ENCODE assay signal across 5 fruit fly cellular contexts in genomic region chr3L:11819639-11820456, dm6.
TF ChIP-seq lines count a peak whose summit lies in the region.

No protein-coding gene starts in this region.

TF ChIP-seq in whole organism, adult, 20 proteins besides CTCF, POLR2A, EP300 and RAD21 (continued from another document):
- TF ChIP-seq CG11617 (GFP tag; optimal IDR thresholded peaks at IDR 0.05; lab: Kevin White, UChicago) (peak; percentile 37), kay (GFP tag; lab: Kevin White, UChicago; ENCODE audit: borderline replicate concordance) (peak; percentile 99)

TF ChIP-seq in whole organism, embryonic, 481 proteins besides CTCF, POLR2A, EP300 and RAD21 (continued from another document and continues in another):
- TF ChIP-seq wek (GFP tag; optimal IDR thresholded peaks at IDR 0.05; lab: Kevin White, UChicago), result peak; percentile 18
- TF ChIP-seq CG8388 (GFP tag; optimal IDR thresholded peaks at IDR 0.05; lab: Kevin White, UChicago), result peak; percentile 100
- TF ChIP-seq bsh (GFP tag; optimal IDR thresholded peaks at IDR 0.05; lab: Kevin White, UChicago), result peak; percentile 34 to 42
- peak; percentile 37 for TF ChIP-seq lab (GFP tag; optimal IDR thresholded peaks at IDR 0.05; lab: Kevin White, UChicago)
- peak; percentile 16 for TF ChIP-seq oc (tag; optimal IDR thresholded peaks at IDR 0.05; lab: Kevin White, UChicago)
- no peak for TF ChIP-seq CG13775 (GFP tag; optimal IDR thresholded peaks at IDR 0.05; lab: Kevin White, UChicago)
- peak; percentile 79 for TF ChIP-seq Med (GFP tag; lab: Kevin White, UChicago)
- no peak for TF ChIP-seq wor (GFP tag; IDR thresholded peaks at IDR 0.05; lab: Robert Waterston, UW)
- no peak for TF ChIP-seq CG2678 (tag; optimal IDR thresholded peaks at IDR 0.05; lab: Kevin White, UChicago)
- TF ChIP-seq CG7372 (GFP tag; IDR thresholded peaks at IDR 0.05; lab: Robert Waterston, UW), result 0 out of 2 replicates have a peak, but pooled peaks have one; percentile 28
- no peak for TF ChIP-seq cas (GFP tag; IDR thresholded peaks at IDR 0.05; lab: Robert Waterston, UW)
- TF ChIP-seq tll (GFP tag; optimal IDR thresholded peaks at IDR 0.05; lab: Kevin White, UChicago), result no peak
- TF ChIP-seq Antp (GFP tag; optimal IDR thresholded peaks at IDR 0.05; lab: Kevin White, UChicago), result peak; percentile 15
- no peak for TF ChIP-seq D19B (GFP tag; optimal IDR thresholded peaks at IDR 0.05; lab: Kevin White, UChicago)
- no peak for TF ChIP-seq CG7963 (GFP tag; IDR thresholded peaks at IDR 0.05; lab: Robert Waterston, UW; ENCODE audit: partially characterized antibody)
- TF ChIP-seq Vsx1 (GFP tag; optimal IDR thresholded peaks at IDR 0.05; lab: Kevin White, UChicago), result peak; percentile 73
- TF ChIP-seq Kr (GFP tag; optimal IDR thresholded peaks at IDR 0.05; lab: Kevin White, UChicago), result no peak
- peak; percentile 53 for TF ChIP-seq grau (tag; optimal IDR thresholded peaks at IDR 0.05; lab: Kevin White, UChicago)
- TF ChIP-seq jing (GFP tag; optimal IDR thresholded peaks at IDR 0.05; lab: Kevin White, UChicago), result no peak
- TF ChIP-seq gce (GFP tag; IDR thresholded peaks at IDR 0.05; lab: Robert Waterston, UW), result peak; percentile 58; the same call in 1 of the 3 replicates
- TF ChIP-seq Xbp1 (GFP tag; optimal IDR thresholded peaks at IDR 0.05; lab: Kevin White, UChicago), result peak; percentile 42
- TF ChIP-seq sc (optimal IDR thresholded peaks at IDR 0.05; lab: Kevin White, UChicago), result no peak
- no peak for TF ChIP-seq sc (GFP tag; optimal IDR thresholded peaks at IDR 0.05; lab: Kevin White, UChicago)
- TF ChIP-seq gro (GFP tag; optimal IDR thresholded peaks at IDR 0.05; lab: Kevin White, UChicago), result no peak
- peak; percentile 4 for TF ChIP-seq tin (GFP tag; optimal IDR thresholded peaks at IDR 0.05; lab: Kevin White, UChicago)
- TF ChIP-seq inv (GFP tag; IDR thresholded peaks at IDR 0.05; lab: Robert Waterston, UW; ENCODE audit: partially characterized antibody), result no peak
- TF ChIP-seq CG11560 (tag; IDR thresholded peaks at IDR 0.05; lab: Robert Waterston, UW), result no peak
- TF ChIP-seq HHEX (GFP tag; optimal IDR thresholded peaks at IDR 0.05; lab: Kevin White, UChicago), result peak; percentile 0
- TF ChIP-seq dmrt11E (tag; optimal IDR thresholded peaks at IDR 0.05; lab: Kevin White, UChicago), result no peak
- TF ChIP-seq ara (GFP tag; IDR thresholded peaks at IDR 0.05; lab: Robert Waterston, UW), result no peak
- TF ChIP-seq row (GFP tag; IDR thresholded peaks at IDR 0.05; lab: Robert Waterston, UW), result peak; percentile 78
- TF ChIP-seq bowl (GFP tag; IDR thresholded peaks at IDR 0.05; lab: Robert Waterston, UW), result no peak
- no peak for TF ChIP-seq esg (GFP tag; conservative IDR thresholded peaks at IDR 0.05; lab: Robert Waterston, UW)

TF ChIP-seq in whole organism, prepupa, 60 proteins besides CTCF, POLR2A, EP300 and RAD21 (continued from another document and continues in another):
- TF ChIP-seq vri (GFP tag; optimal IDR thresholded peaks at IDR 0.05; lab: Kevin White, UChicago) (peak; percentile 59), acj6 (GFP tag; optimal IDR thresholded peaks at IDR 0.05; lab: Kevin White, UChicago) (peak; percentile 24), CG10669 (GFP tag; optimal IDR thresholded peaks at IDR 0.05; lab: Kevin White, UChicago) (no peak), eg (GFP tag; IDR thresholded peaks at IDR 0.05; lab: Robert Waterston, UW) (peak; percentile 61; the same call in 2 of the 3 replicates), esn (GFP tag; optimal IDR thresholded peaks at IDR 0.05; lab: Kevin White, UChicago) (peak; percentile 57), Gug (GFP tag; IDR thresholded peaks at IDR 0.05; lab: Robert Waterston, UW) (no peak), fkh (GFP tag; optimal IDR thresholded peaks at IDR 0.05; lab: Kevin White, UChicago) (no peak), Ets96B (tag; optimal IDR thresholded peaks at IDR 0.05; lab: Kevin White, UChicago) (peak; percentile 5), achi (GFP tag; optimal IDR thresholded peaks at IDR 0.05; lab: Kevin White, UChicago) (peak; percentile 38), Eip75B (GFP tag; optimal IDR thresholded peaks at IDR 0.05; lab: Kevin White, UChicago) (no peak), Hr39 (GFP tag; optimal IDR thresholded peaks at IDR 0.05; lab: Kevin White, UChicago) (peak; percentile 38), CG9139 (GFP tag; optimal IDR thresholded peaks at IDR 0.05; lab: Kevin White, UChicago) (no peak), salr (GFP tag; optimal IDR thresholded peaks at IDR 0.05; lab: Kevin White, UChicago) (no peak), Eip78C (GFP tag; lab: Kevin White, UChicago) (peak; percentile 64), CG8632 (GFP tag; optimal IDR thresholded peaks at IDR 0.05; lab: Kevin White, UChicago) (peak; percentile 6), dac (GFP tag; optimal IDR thresholded peaks at IDR 0.05; lab: Kevin White, UChicago) (no peak), Met (GFP tag; optimal IDR thresholded peaks at IDR 0.05; lab: Kevin White, UChicago) (no peak), Lpt (GFP tag; optimal IDR thresholded peaks at IDR 0.05; lab: Kevin White, UChicago) (peak; percentile 25), Hr4 (GFP tag; optimal IDR thresholded peaks at IDR 0.05; lab: Kevin White, UChicago) (peak; percentile 43), lz (GFP tag; optimal IDR thresholded peaks at IDR 0.05; lab: Kevin White, UChicago) (peak; percentile 38), Sox15 (GFP tag; optimal IDR thresholded peaks at IDR 0.05; lab: Kevin White, UChicago) (no peak), topi (GFP tag; optimal IDR thresholded peaks at IDR 0.05; lab: Kevin White, UChicago) (peak; percentile 3), CG8319 (GFP tag; optimal IDR thresholded peaks at IDR 0.05; lab: Kevin White, UChicago) (no peak), cyc (GFP tag; optimal IDR thresholded peaks at IDR 0.05; lab: Kevin White, UChicago) (no peak), CG1621 (tag; optimal IDR thresholded peaks at IDR 0.05; lab: Kevin White, UChicago) (no peak), CG11762 (GFP tag; optimal IDR thresholded peaks at IDR 0.05; lab: Kevin White, UChicago; ENCODE audit: insufficient read depth) (peak; percentile 4), dsx (GFP tag; optimal IDR thresholded peaks at IDR 0.05; lab: Kevin White, UChicago; ENCODE audit: poor library complexity, severe bottlenecking) (no peak), ss (GFP tag; optimal IDR thresholded peaks at IDR 0.05; lab: Kevin White, UChicago) (no peak), Smox (GFP tag; optimal IDR thresholded peaks at IDR 0.05; lab: Kevin White, UChicago) (peak; percentile 40), CG4318 (GFP tag; optimal IDR thresholded peaks at IDR 0.05; lab: Kevin White, UChicago) (no peak), CG6808 (GFP tag; optimal IDR thresholded peaks at IDR 0.05; lab: Kevin White, UChicago) (peak; percentile 57), net (GFP tag; optimal IDR thresholded peaks at IDR 0.05; lab: Kevin White, UChicago) (peak; percentile 58), fd85E (GFP tag; optimal IDR thresholded peaks at IDR 0.05; lab: Kevin White, UChicago) (peak; percentile 30), pdm3 (GFP tag; optimal IDR thresholded peaks at IDR 0.05; lab: Kevin White, UChicago) (peak; percentile 43)

TF ChIP-seq in whole organism, pupa, 21 proteins besides CTCF, POLR2A, EP300 and RAD21 (continued from another document):
- no peak for TF ChIP-seq CG8301 (tag; optimal IDR thresholded peaks at IDR 0.05; lab: Kevin White, UChicago)

TF ChIP-seq in whole organism, wandering third instar larva, 38 proteins besides CTCF, POLR2A, EP300 and RAD21 (continued from another document):
- TF ChIP-seq CG32264 (GFP tag; optimal IDR thresholded peaks at IDR 0.05; lab: Kevin White, UChicago) (no peak), Rel (GFP tag; optimal IDR thresholded peaks at IDR 0.05; lab: Kevin White, UChicago) (no peak), Rel (tag; optimal IDR thresholded peaks at IDR 0.05; lab: Kevin White, UChicago) (no peak), jim (GFP tag; optimal IDR thresholded peaks at IDR 0.05; lab: Kevin White, UChicago) (no peak), Dif (GFP tag; optimal IDR thresholded peaks at IDR 0.05; lab: Kevin White, UChicago; ENCODE audit: partially characterized antibody) (peak; percentile 88), rgr (GFP tag; optimal IDR thresholded peaks at IDR 0.05; lab: Kevin White, UChicago) (peak; percentile 21), fru (GFP tag; optimal IDR thresholded peaks at IDR 0.05; lab: Kevin White, UChicago) (peak; percentile 55), dsf (GFP tag; optimal IDR thresholded peaks at IDR 0.05; lab: Kevin White, UChicago; ENCODE audit: borderline replicate concordance) (no peak), CrebA (GFP tag; optimal IDR thresholded peaks at IDR 0.05; lab: Kevin White, UChicago; ENCODE audit: borderline replicate concordance) (no peak), Dfd (GFP tag; optimal IDR thresholded peaks at IDR 0.05; lab: Kevin White, UChicago) (no peak), N (GFP tag; optimal IDR thresholded peaks at IDR 0.05; lab: Kevin White, UChicago) (no peak), CG9705 (GFP tag; optimal IDR thresholded peaks at IDR 0.05; lab: Kevin White, UChicago) (no peak), Hnf4 (GFP tag; optimal IDR thresholded peaks at IDR 0.05; lab: Kevin White, UChicago) (peak; percentile 37), br (GFP tag; optimal IDR thresholded peaks at IDR 0.05; lab: Kevin White, UChicago) (peak; percentile 31), foxo (GFP tag; optimal IDR thresholded peaks at IDR 0.05; lab: Kevin White, UChicago) (peak in 1 of 2 experiments; percentile 50), Jra (GFP tag; optimal IDR thresholded peaks at IDR 0.05; lab: Kevin White, UChicago) (peak; percentile 29)
